Fruit fly (Drosophila melanogaster): ENCODE measurements around the gene Ts.

DNA sequence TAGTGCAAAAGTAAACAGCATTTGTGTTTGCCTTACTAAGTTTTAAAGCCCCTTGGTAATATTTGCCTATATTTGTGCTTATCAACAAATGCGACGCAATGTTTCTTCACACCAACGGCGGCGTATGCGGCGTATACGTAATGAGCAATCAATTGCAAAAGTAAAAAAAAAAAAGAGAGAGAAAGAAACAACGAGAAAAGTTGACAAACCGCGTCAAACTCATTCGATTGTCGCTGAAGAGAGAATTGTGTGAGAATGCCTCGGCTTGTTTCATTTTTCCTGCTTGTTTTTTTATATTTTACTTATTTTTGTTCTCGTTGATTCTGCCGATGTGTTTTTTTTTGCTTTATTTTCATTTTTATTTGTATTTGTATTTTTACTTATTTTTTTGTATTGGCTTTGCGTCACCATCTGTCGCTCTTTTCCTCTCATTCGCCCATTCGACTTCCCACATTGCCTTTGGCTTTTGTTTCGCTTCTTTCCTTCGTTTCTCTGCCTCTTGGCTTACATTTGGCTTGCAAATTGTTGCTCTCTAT, 45.1 kb downstream of the Ts start:
- TF ChIP-seq CG34367 (tag; optimal IDR thresholded peaks at IDR 0.05), result peak; percentile 96
- TF ChIP-seq rn (GFP tag; IDR thresholded peaks at IDR 0.05), result peak; percentile 90
- peak; percentile 91 for TF ChIP-seq D1 (tag; optimal IDR thresholded peaks at IDR 0.05)
- peak; percentile 87 for TF ChIP-seq Snoo (tag; optimal IDR thresholded peaks at IDR 0.05)
- TF ChIP-seq CG10348 (GFP tag; IDR thresholded peaks at IDR 0.05), result no peak
- peak; percentile 59 for TF ChIP-seq EcR (GFP tag; optimal IDR thresholded peaks at IDR 0.05)
- peak; percentile 92 for TF ChIP-seq CG14655 (GFP tag; optimal IDR thresholded peaks at IDR 0.05)
- peak; percentile 88 for TF ChIP-seq Pif1B (GFP tag; optimal IDR thresholded peaks at IDR 0.05)
- peak; percentile 96 for TF ChIP-seq CG15710 (tag; optimal IDR thresholded peaks at IDR 0.05)
- peak; percentile 100 for TF ChIP-seq CG12605 (GFP tag; IDR thresholded peaks at IDR 0.05)
- peak; percentile 97 for TF ChIP-seq CG13204 (GFP tag; optimal IDR thresholded peaks at IDR 0.05)
- peak; percentile 93 for TF ChIP-seq CG8159 (tag; optimal IDR thresholded peaks at IDR 0.05)
- TF ChIP-seq gl (tag; optimal IDR thresholded peaks at IDR 0.05), result peak; percentile 99
